Fruit fly (Drosophila melanogaster) whole organism, adult: ENCODE results near the gene Best1.

ENCODE experiments used
- pad ChIP-seq: fragments of 200-800 bp; sonication (Bioruptor generic); optimal IDR thresholded peaks from 3 replicates; lab custom pipeline; 2017; ENCODE audit warnings: missing biosample characterization, missing genetic modification characterization, mild to moderate bottlenecking, moderate library complexity, missing genetic modification reagents
- toe ChIP-seq: fragments of 200-800 bp; sonication (Bioruptor generic); optimal IDR thresholded peaks from 2 replicates; lab custom pipeline; 2016; ENCODE audit warnings: missing biosample characterization, missing genetic modification characterization

- no peak for TF ChIP-seq toe (GFP tag; lab: Kevin White, UChicago)
- no peak for TF ChIP-seq pad (GFP tag; lab: Kevin White, UChicago)
These were observed 37.3 kb downstream of the Best1 start for dm6 chr3R:10132906-10133416.
